Fruit fly (Drosophila melanogaster) Kc167 (cell line): Measurements from ENCODE around the gene Eaf6.

Experiments
- Myc ChIP-seq: fragments of >200 bp; optimal IDR thresholded peaks from 2 replicates; lab custom pipeline; 2017; ENCODE audit warnings: missing external identifiers
- Sin3A ChIP-seq: fragments of >200 bp; optimal IDR thresholded peaks from 2 replicates; lab custom pipeline; 2018; ENCODE audit warnings: missing external identifiers
- h ChIP-seq: fragments of >200 bp; optimal IDR thresholded peaks from 3 replicates; lab custom pipeline; 2018; ENCODE audit warnings: missing external identifiers
- insv ChIP-seq: fragments of >200 bp; optimal IDR thresholded peaks from 3 replicates; lab custom pipeline; 2018; ENCODE audit warnings: missing external identifiers
- psq ChIP-seq: fragments of >200 bp; optimal IDR thresholded peaks from 2 replicates; lab custom pipeline; 2017; ENCODE audit warnings: missing external identifiers
- ttk ChIP-seq: sonication (Bioruptor generic); optimal IDR thresholded peaks from 2 replicates; lab custom pipeline; 2017; ENCODE audit warnings: missing external identifiers

Eaf6 gene

dm6 chr3L:5618697-5619096, 10.6 kb upstream of the Eaf6 start:
- no peak for TF ChIP-seq h (lab: Kevin White, UChicago)
- no peak for TF ChIP-seq insv (lab: Kevin White, UChicago)
- TF ChIP-seq Myc: no peak
- TF ChIP-seq ttk (lab: Kevin White, UChicago): no peak
- no peak for TF ChIP-seq psq (lab: Kevin White, UChicago)
- no peak for TF ChIP-seq Sin3A

dm6 chr3L:5617395-5617794, 9.3 kb upstream of the Eaf6 start:
- TF ChIP-seq ttk (lab: Kevin White, UChicago) (no peak), h (lab: Kevin White, UChicago) (no peak), Myc (no peak), Sin3A (no peak), psq (lab: Kevin White, UChicago) (no peak), insv (lab: Kevin White, UChicago) (no peak)

dm6 chr3L:5616472-5616871, 8.4 kb upstream of the Eaf6 start:
- no peak for TF ChIP-seq Myc
- TF ChIP-seq ttk (lab: Kevin White, UChicago): no peak
- no peak for TF ChIP-seq Sin3A
- no peak for TF ChIP-seq h (lab: Kevin White, UChicago)
- no peak for TF ChIP-seq insv (lab: Kevin White, UChicago)
- no peak for TF ChIP-seq psq (lab: Kevin White, UChicago)

dm6 chr3L:5615744-5616143, 7.6 kb upstream of the Eaf6 start:
- TF ChIP-seq psq (lab: Kevin White, UChicago) (no peak), Sin3A (no peak), Myc (no peak), ttk (lab: Kevin White, UChicago) (no peak), insv (lab: Kevin White, UChicago) (no peak), h (lab: Kevin White, UChicago) (no peak)

- TF ChIP-seq ttk (lab: Kevin White, UChicago) (no peak), psq (lab: Kevin White, UChicago) (no peak), h (lab: Kevin White, UChicago) (no peak), insv (lab: Kevin White, UChicago) (no peak), Sin3A (no peak), Myc (no peak)
Measured at dm6 chr3L:5611732-5612250, 3.7 kb upstream of the Eaf6 start.

dm6 chr3L:5610582-5610981, 2.5 kb upstream of the Eaf6 start:
- TF ChIP-seq h (lab: Kevin White, UChicago) (no peak), Sin3A (no peak), ttk (lab: Kevin White, UChicago) (no peak), insv (lab: Kevin White, UChicago) (no peak), psq (lab: Kevin White, UChicago) (no peak), Myc (no peak)

- TF ChIP-seq insv (lab: Kevin White, UChicago) (no peak), psq (lab: Kevin White, UChicago) (no peak), h (lab: Kevin White, UChicago) (no peak), Sin3A (no peak), Myc (no peak), ttk (lab: Kevin White, UChicago) (no peak)
Measured at dm6 chr3L:5609493-5609892, 1.4 kb upstream of the Eaf6 start.

- no peak for TF ChIP-seq Sin3A
- TF ChIP-seq psq (lab: Kevin White, UChicago): no peak
- no peak for TF ChIP-seq h (lab: Kevin White, UChicago)
- no peak for TF ChIP-seq Myc
Measured at dm6 chr3L:5608786-5609370, 778 bp upstream of the Eaf6 start.

dm6 chr3L:5604490-5604889, 3.6 kb downstream of the Eaf6 start, which contains the start of gene mthl2:
TSS of gene mthl2 (plus strand) at chr3L:5604790.
- TF ChIP-seq ttk (lab: Kevin White, UChicago): no peak
- no peak for TF ChIP-seq Myc
- no peak for TF ChIP-seq insv (lab: Kevin White, UChicago)
- TF ChIP-seq Sin3A: no peak
- TF ChIP-seq h (lab: Kevin White, UChicago): no peak
- no peak for TF ChIP-seq psq (lab: Kevin White, UChicago)

- TF ChIP-seq Myc (no peak), insv (lab: Kevin White, UChicago) (no peak), Sin3A (no peak), psq (lab: Kevin White, UChicago) (no peak), h (lab: Kevin White, UChicago) (no peak), ttk (lab: Kevin White, UChicago) (no peak)
Measured at dm6 chr3L:5603860-5604415, 4.2 kb downstream of the Eaf6 start, which contains the start of gene TM9SF3. TSS of gene TM9SF3 (minus strand) at chr3L:5603979.

dm6 chr3L:5599592-5599991, 8.5 kb downstream of the Eaf6 start, which contains the start of gene CG10591:
TSS of gene CG10591 (minus strand) at chr3L:5599692.
- TF ChIP-seq Sin3A: no peak
- no peak for TF ChIP-seq insv (lab: Kevin White, UChicago)
- no peak for TF ChIP-seq Myc
- TF ChIP-seq psq (lab: Kevin White, UChicago): no peak
- no peak for TF ChIP-seq h (lab: Kevin White, UChicago)
- no peak for TF ChIP-seq ttk (lab: Kevin White, UChicago)

- TF ChIP-seq ttk (lab: Kevin White, UChicago) (no peak), h (lab: Kevin White, UChicago) (no peak), insv (lab: Kevin White, UChicago) (no peak), psq (lab: Kevin White, UChicago) (no peak), Sin3A (no peak), Myc (no peak)
Measured at dm6 chr3L:5594853-5595593, 13.1 kb downstream of the Eaf6 start, which contains the start of the genes Alp10 and Alp9. TSS of gene Alp10 (minus strand) at chr3L:5595272. TSS of gene Alp9 (plus strand) at chr3L:5595542.
